Worm (Caenorhabditis elegans) whole organism, L3 larva: ENCODE results near the gene ins-14.

Experiments used
- mdl-1 ChIP-seq: fragments of 150-350 bp; optimal IDR thresholded peaks from 2 replicates; lab custom pipeline; 2014; ENCODE audit warnings: missing biosample characterization, missing genetic modification characterization
- nhr-237 ChIP-seq: fragments of 150-350 bp; optimal IDR thresholded peaks from 2 replicates; lab custom pipeline; 2014; ENCODE audit warnings: missing biosample characterization, missing genetic modification characterization
- unc-39 ChIP-seq: sonication (generic microtip); optimal IDR thresholded peaks from 4 replicates; lab custom pipeline; 2017; ENCODE audit warnings: missing biosample characterization, missing genetic modification characterization
- unc-62 ChIP-seq: fragments of 150-350 bp; sonication (generic microtip); optimal IDR thresholded peaks from 4 replicates; lab custom pipeline; 2014; ENCODE audit warnings: missing biosample characterization, missing genetic modification reagents, missing genetic modification characterization

DNA sequence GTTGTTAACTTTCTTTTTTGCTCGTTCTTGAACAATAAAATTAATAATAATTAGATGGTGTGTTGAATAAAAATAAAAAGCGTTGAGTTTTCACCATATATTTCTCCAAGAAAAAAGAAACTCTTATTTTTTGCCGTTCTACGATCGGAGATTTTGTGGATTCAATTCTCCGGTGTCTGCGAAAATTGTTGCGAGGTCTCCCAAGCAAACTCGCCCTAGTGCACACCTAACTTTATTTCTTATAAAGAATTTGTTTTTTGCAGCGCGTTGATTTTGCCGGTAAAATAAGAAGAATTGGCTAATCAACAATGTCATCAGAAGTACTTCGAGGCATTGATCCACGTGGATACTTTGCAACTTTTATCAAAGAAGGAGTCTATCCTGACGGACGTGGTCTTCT, 4.2 kb downstream of the ins-14 start, which contains the start of gene exos-8:
- TF ChIP-seq unc-39 (tag; lab: Kevin White, UChicago) (no peak), mdl-1 (tag; lab: Kevin White, UChicago) (no peak), nhr-237 (no peak), unc-62 (GFP tag; lab: Kevin White, UChicago) (no peak)
